Worm (Caenorhabditis elegans) whole organism, L4 larva: Measurements from ENCODE around the gene T22D1.18.
A peak's percentile ranks its signal among the peaks of the same experiment; 100 is the strongest.

ENCODE experiments used
- aha-1 ChIP-seq: fragments of 150-350 bp; peaks from one replicate; lab custom pipeline; 2014; ENCODE audit warnings: missing biosample characterization, missing genetic modification characterization
- aly-2 ChIP-seq: sonication (generic microtip); optimal IDR thresholded peaks from 2 replicates; lab custom pipeline; 2018; ENCODE audit warnings: missing biosample characterization, missing genetic modification characterization
- ama-1 ChIP-seq: fragments of 150-350 bp; optimal IDR thresholded peaks from 2 replicates; lab custom pipeline; 2014; ENCODE audit warnings: inconsistent platforms, mixed read lengths
- dpl-1 ChIP-seq: fragments of 150-350 bp; optimal IDR thresholded peaks from 2 replicates; lab custom pipeline; 2014; ENCODE audit warnings: missing biosample characterization, missing genetic modification reagents, missing genetic modification characterization
- jun-1 ChIP-seq: fragments of 150-350 bp; optimal IDR thresholded peaks from 2 replicates; lab custom pipeline; 2014; ENCODE audit warnings: missing biosample characterization, missing genetic modification reagents, missing genetic modification characterization
- lin-13 ChIP-seq: fragments of 150-350 bp; optimal IDR thresholded peaks from 2 replicates; lab custom pipeline; 2014; ENCODE audit warnings: missing biosample characterization, missing genetic modification reagents, missing genetic modification characterization
- lsy-2 ChIP-seq, 2 experiments: fragments of 150-350 bp in 1 of 2; sonication (generic microtip) in 1 of 2; optimal IDR thresholded peaks; 2 replicates each; lab custom pipeline; 2014 to 2017; ENCODE audit warnings: missing biosample characterization in 2 of 2, missing genetic modification characterization in 2 of 2
- mxl-3 ChIP-seq: fragments of 200-800 bp; sonication (Bioruptor generic); optimal IDR thresholded peaks from 2 replicates; lab custom pipeline; 2018; ENCODE audit warnings: mild to moderate bottlenecking, missing genetic modification characterization, missing compliant biosample characterization
- nhr-111 ChIP-seq: fragments of 200-800 bp; sonication (Bioruptor generic); optimal IDR thresholded peaks from 2 replicates; lab custom pipeline; 2018; ENCODE audit warnings: mild to moderate bottlenecking, missing genetic modification characterization, missing compliant biosample characterization
- nhr-42 ChIP-seq: fragments of 200-800 bp; sonication (Bioruptor generic); IDR thresholded peaks from 2 replicates; pipeline ENCODE4 v1.3.6; 2022; ENCODE audit warnings: missing genetic modification characterization, missing compliant biosample characterization
- spr-1 ChIP-seq: sonication (generic microtip); optimal IDR thresholded peaks from 2 replicates; lab custom pipeline; 2016; ENCODE audit warnings: mild to moderate bottlenecking, missing genetic modification characterization, missing compliant biosample characterization
- ztf-11 ChIP-seq: fragments of 150-350 bp; optimal IDR thresholded peaks from 2 replicates; lab custom pipeline; 2014; ENCODE audit warnings: missing biosample characterization, missing genetic modification characterization

ce11 chrIV:6878912-6879554, 40.9 kb downstream of the T22D1.18 start:
- TF ChIP-seq nhr-42 (GFP tag; lab: Robert Waterston, UW) (no peak), lsy-2 (tag; optimal IDR thresholded peaks at IDR 0.05; lab: Kevin White, UChicago) (peak in 1 of 2 experiments; percentile 75), ztf-11 (tag; lab: Kevin White, UChicago) (no peak), mxl-3 (GFP tag; lab: Kevin White, UChicago) (no peak), spr-1 (tag; lab: Kevin White, UChicago) (no peak), lin-13 (GFP tag; lab: Kevin White, UChicago) (no peak), nhr-111 (GFP tag; lab: Kevin White, UChicago) (no peak), ama-1 (lab: Kevin White, UChicago) (no peak), aha-1 (no peak), dpl-1 (GFP tag; lab: Kevin White, UChicago) (no peak), aly-2 (tag; lab: Kevin White, UChicago) (no peak), jun-1 (no peak)
